Fruit fly (Drosophila melanogaster): Measurements from ENCODE around the gene CG31296.

- TF ChIP-seq psq (GFP tag; optimal IDR thresholded peaks at IDR 0.05) (no peak), OdsH (GFP tag; optimal IDR thresholded peaks at IDR 0.05) (no peak), Sp1 (GFP tag; optimal IDR thresholded peaks at IDR 0.05) (no peak), dmrt93B (GFP tag; optimal IDR thresholded peaks at IDR 0.05) (no peak), Rel (GFP tag; optimal IDR thresholded peaks at IDR 0.05) (no peak), Rel (tag; optimal IDR thresholded peaks at IDR 0.05) (no peak), h (GFP tag; optimal IDR thresholded peaks at IDR 0.05) (no peak)
Measured at dm6 chr3R:15509817-15510216, 21.5 kb downstream of the CG31296 start, which contains the start of gene CG44013.
